Worm (Caenorhabditis elegans) whole organism, L2 larva: Measurements from ENCODE around the gene nsun-1.

Source experiments
- ZK546.5 ChIP-seq: sonication (generic microtip); optimal IDR thresholded peaks from 2 replicates; lab custom pipeline; 2017; ENCODE audit warnings: missing biosample characterization, missing genetic modification characterization
- aly-2 ChIP-seq: fragments of 150-350 bp; optimal IDR thresholded peaks from 2 replicates; lab custom pipeline; 2014; ENCODE audit warnings: missing biosample characterization, missing genetic modification characterization
- ama-1 ChIP-seq: fragments of 150-350 bp; optimal IDR thresholded peaks from 2 replicates; lab custom pipeline; 2018; ENCODE audit warnings: inconsistent platforms
- egl-27 ChIP-seq: sonication (generic microtip); optimal IDR thresholded peaks from 3 replicates; lab custom pipeline; 2017; ENCODE audit warnings: missing biosample characterization, missing genetic modification reagents, missing genetic modification characterization
- elt-3 ChIP-seq: sonication (generic microtip); optimal IDR thresholded peaks from 2 replicates; lab custom pipeline; 2017; ENCODE audit warnings: missing biosample characterization, missing genetic modification characterization
- fos-1 ChIP-seq: fragments of 150-350 bp; optimal IDR thresholded peaks from 2 replicates; lab custom pipeline; 2014; ENCODE audit warnings: missing biosample characterization, missing genetic modification characterization
- nhr-11 ChIP-seq: fragments of 150-350 bp; optimal IDR thresholded peaks from 2 replicates; lab custom pipeline; 2014; ENCODE audit warnings: missing biosample characterization, missing genetic modification characterization
- nhr-12 ChIP-seq: fragments of 150-350 bp; optimal IDR thresholded peaks from 2 replicates; lab custom pipeline; 2014; ENCODE audit warnings: missing biosample characterization, missing genetic modification characterization
- unc-62 ChIP-seq: fragments of 150-350 bp; optimal IDR thresholded peaks from 2 replicates; lab custom pipeline; 2014; ENCODE audit warnings: missing biosample characterization, missing genetic modification reagents, missing genetic modification characterization

DNA sequence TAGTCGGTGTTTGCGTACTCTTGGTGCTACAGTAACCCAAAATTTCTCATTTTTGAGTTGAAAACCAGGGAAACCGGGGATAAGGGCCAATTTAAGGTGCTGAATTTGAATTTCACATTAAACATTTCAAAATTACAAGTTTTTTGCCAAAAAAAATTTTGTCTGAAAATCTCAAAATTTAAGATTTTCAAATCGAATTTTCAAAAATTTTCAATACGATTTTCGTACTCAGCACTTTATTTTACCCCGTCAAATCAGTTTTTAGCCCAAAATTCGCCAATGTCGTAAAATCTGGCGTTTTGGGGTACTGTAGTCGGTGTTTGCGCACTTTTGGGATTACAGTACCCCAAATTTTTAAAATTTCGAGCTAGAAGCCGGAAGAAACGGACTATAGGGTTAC, 14.9 kb downstream of the nsun-1 start, which contains the start of gene W10D9.3:
- TF ChIP-seq nhr-11 (tag; lab: Kevin White, UChicago): no peak
- no peak for TF ChIP-seq nhr-12
- no peak for TF ChIP-seq aly-2 (tag; lab: Kevin White, UChicago)
- no peak for TF ChIP-seq ama-1 (lab: Kevin White, UChicago)
- TF ChIP-seq fos-1 (tag; lab: Kevin White, UChicago): no peak
- no peak for TF ChIP-seq unc-62 (GFP tag; lab: Kevin White, UChicago)
- no peak for TF ChIP-seq elt-3 (tag; lab: Kevin White, UChicago)
- TF ChIP-seq egl-27: no peak
- TF ChIP-seq ZK546.5: no peak
